Worm (Caenorhabditis elegans) whole organism, L4 larva: ENCODE data around the gene lin-40.

ENCODE experiments used
- D1046.2 ChIP-seq: fragments of 200-800 bp; sonication (Bioruptor generic); IDR thresholded peaks from 2 replicates; pipeline ENCODE4 v1.3.6; 2022; ENCODE audit warnings: missing genetic modification characterization, missing compliant biosample characterization
- F37D6.2 ChIP-seq: sonication (generic microtip); optimal IDR thresholded peaks from 2 replicates; lab custom pipeline; 2016; ENCODE audit warnings: mild to moderate bottlenecking, missing genetic modification characterization, missing compliant biosample characterization
- F44E2.7 ChIP-seq: fragments of 200-800 bp; sonication (Bioruptor generic); IDR thresholded peaks from 2 replicates; pipeline ENCODE4 v2.1.2; 2022; ENCODE audit warnings: missing genetic modification characterization, missing compliant biosample characterization
- T26A8.4 ChIP-seq: fragments of 200-800 bp; sonication (Bioruptor generic); IDR thresholded peaks from 2 replicates; pipeline ENCODE4 v1.3.6; 2022; ENCODE audit warnings: missing genetic modification characterization, missing compliant biosample characterization
- Y105C5A.15 ChIP-seq: fragments of 200-800 bp; sonication (Bioruptor generic); IDR thresholded peaks from 2 replicates; pipeline ENCODE4 v1.3.6; 2022; ENCODE audit warnings: missing genetic modification characterization, missing compliant biosample characterization
- Y48G9A.11 ChIP-seq: fragments of 200-800 bp; sonication (Bioruptor generic); IDR thresholded peaks from 2 replicates; pipeline ENCODE4 v1.3.6; 2022; ENCODE audit warnings: missing genetic modification reagents, missing genetic modification characterization, missing compliant biosample characterization
- Y5F2A.4 ChIP-seq: fragments of 200-800 bp; sonication (Bioruptor generic); optimal IDR thresholded peaks from 2 replicates; lab custom pipeline; 2018; ENCODE audit warnings: mild to moderate bottlenecking, missing genetic modification characterization, missing compliant biosample characterization
- Y75B8A.6 ChIP-seq: fragments of 200-800 bp; sonication (Bioruptor generic); IDR thresholded peaks from 2 replicates; pipeline ENCODE4 v1.3.6; 2022; ENCODE audit warnings: missing genetic modification reagents, missing genetic modification characterization, missing compliant biosample characterization
- ZK337.2 ChIP-seq: fragments of 200-800 bp; sonication (Bioruptor generic); IDR thresholded peaks from 2 replicates; pipeline ENCODE4 v1.3.6; 2022; ENCODE audit warnings: missing genetic modification reagents, missing genetic modification characterization, missing compliant biosample characterization
- aha-1 ChIP-seq: fragments of 150-350 bp; peaks from one replicate; lab custom pipeline; 2014; ENCODE audit warnings: missing biosample characterization, missing genetic modification characterization
- aly-2 ChIP-seq: sonication (generic microtip); optimal IDR thresholded peaks from 2 replicates; lab custom pipeline; 2018; ENCODE audit warnings: missing biosample characterization, missing genetic modification characterization
- ceh-44 ChIP-seq: fragments of 200-800 bp; sonication (Bioruptor generic); IDR thresholded peaks from 2 replicates; pipeline ENCODE4 v1.3.6; 2022; ENCODE audit warnings: missing genetic modification reagents, missing genetic modification characterization, missing compliant biosample characterization
- ceh-62 ChIP-seq: sonication (generic microtip); optimal IDR thresholded peaks from 2 replicates; lab custom pipeline; 2017; ENCODE audit warnings: missing biosample characterization, missing genetic modification characterization
- daf-16 ChIP-seq, 3 experiments: sonication (generic microtip); optimal IDR thresholded peaks; 2 replicates each; lab custom pipeline; 2016 to 2017; ENCODE audit warnings: missing genetic modification characterization in 3 of 3, missing genetic modification reagents in 3 of 3, mild to moderate bottlenecking in 2 of 3, missing compliant biosample characterization in 2 of 3, missing biosample characterization in 1 of 3, moderate library complexity in 1 of 3
- daf-8 ChIP-seq: fragments of 200-800 bp; sonication (Bioruptor generic); IDR thresholded peaks from 2 replicates; pipeline ENCODE4 v1.3.6; 2022; ENCODE audit warnings: missing genetic modification characterization, missing compliant biosample characterization
- dmd-6 ChIP-seq: fragments of 200-800 bp; sonication (Bioruptor generic); IDR thresholded peaks from 2 replicates; pipeline ENCODE4 v1.3.6; 2022; ENCODE audit warnings: missing genetic modification reagents, missing genetic modification characterization, missing compliant biosample characterization
- dpl-1 ChIP-seq: fragments of 150-350 bp; optimal IDR thresholded peaks from 2 replicates; lab custom pipeline; 2014; ENCODE audit warnings: missing biosample characterization, missing genetic modification reagents, missing genetic modification characterization
- egl-43 ChIP-seq: fragments of 200-800 bp; sonication (Bioruptor generic); IDR thresholded peaks from 2 replicates; pipeline ENCODE4 v1.3.6; 2022; ENCODE audit warnings: missing genetic modification reagents, missing genetic modification characterization, missing compliant biosample characterization
- gei-8 ChIP-seq: fragments of 200-800 bp; sonication (Bioruptor generic); optimal IDR thresholded peaks from 2 replicates; lab custom pipeline; 2018; ENCODE audit warnings: mild to moderate bottlenecking, missing genetic modification characterization, missing compliant biosample characterization
- hif-1 ChIP-seq, 2 experiments: sonication (generic microtip); optimal IDR thresholded peaks; 2 replicates each; lab custom pipeline; 2016 to 2017; ENCODE audit warnings: missing compliant biosample characterization in 2 of 2, missing genetic modification characterization in 2 of 2, missing genetic modification reagents in 2 of 2, missing genotype in 2 of 2, mild to moderate bottlenecking in 1 of 2
- hlh-11 ChIP-seq: fragments of 200-800 bp; sonication (Bioruptor generic); optimal IDR thresholded peaks from 2 replicates; lab custom pipeline; 2018; ENCODE audit warnings: mild to moderate bottlenecking, missing genetic modification characterization, missing compliant biosample characterization
- lin-1 ChIP-seq: fragments of 200-800 bp; sonication (Bioruptor generic); IDR thresholded peaks from 2 replicates; pipeline ENCODE4 v1.3.6; 2022; ENCODE audit warnings: missing genetic modification reagents, missing genetic modification characterization, missing compliant biosample characterization
- lin-13 ChIP-seq: fragments of 150-350 bp; optimal IDR thresholded peaks from 2 replicates; lab custom pipeline; 2014; ENCODE audit warnings: missing biosample characterization, missing genetic modification reagents, missing genetic modification characterization
- lin-39 ChIP-seq: fragments of 150-350 bp; optimal IDR thresholded peaks from 2 replicates; lab custom pipeline; 2014; ENCODE audit warnings: missing biosample characterization, missing genetic modification reagents, missing genetic modification characterization
- lsy-2 ChIP-seq, 2 experiments: fragments of 150-350 bp in 1 of 2; sonication (generic microtip) in 1 of 2; optimal IDR thresholded peaks; 2 replicates each; lab custom pipeline; 2014 to 2017; ENCODE audit warnings: missing biosample characterization in 2 of 2, missing genetic modification characterization in 2 of 2
- madf-5 ChIP-seq, 2 experiments: fragments of 200-800 bp; sonication (Bioruptor generic); IDR thresholded peaks; 2 replicates each; pipeline ENCODE4 v1.3.6; 2022; ENCODE audit warnings: missing compliant biosample characterization in 2 of 2, missing genetic modification characterization in 2 of 2
- madf-9 ChIP-seq: fragments of 200-800 bp; sonication (Bioruptor generic); conservative IDR thresholded peaks from 2 replicates; pipeline ENCODE4 v1.3.6; 2022; ENCODE audit warnings: missing genetic modification reagents, missing genetic modification characterization, missing compliant biosample characterization
- mdl-1 ChIP-seq, 2 experiments: fragments of 150-350 bp in 1 of 2; sonication (generic microtip) in 1 of 2; optimal IDR thresholded peaks; 2 replicates each; lab custom pipeline; 2014 to 2017; ENCODE audit warnings: missing biosample characterization in 2 of 2, missing genetic modification characterization in 2 of 2
- mdt-29 ChIP-seq: fragments of 200-800 bp; sonication (Bioruptor generic); IDR thresholded peaks from 2 replicates; pipeline ENCODE4 v1.3.6; 2022; ENCODE audit warnings: missing genetic modification reagents, missing genetic modification characterization, missing compliant biosample characterization
- mep-1 ChIP-seq: fragments of 150-350 bp; sonication (generic microtip); optimal IDR thresholded peaks from 3 replicates; lab custom pipeline; 2014; ENCODE audit warnings: missing biosample characterization, missing genetic modification characterization
- mes-2 ChIP-seq: sonication (generic microtip); optimal IDR thresholded peaks from 2 replicates; lab custom pipeline; 2016; ENCODE audit warnings: missing genotype, mild to moderate bottlenecking, missing genetic modification characterization, missing compliant biosample characterization; ENCODE audit not compliant: poor library complexity, severe bottlenecking
- mxl-2 ChIP-seq: fragments of 200-800 bp; sonication (Bioruptor generic); conservative IDR thresholded peaks from 2 replicates; pipeline ENCODE4 v1.3.6; 2022; ENCODE audit warnings: missing genetic modification reagents, missing genetic modification characterization, missing compliant biosample characterization
- mxl-3 ChIP-seq: fragments of 200-800 bp; sonication (Bioruptor generic); optimal IDR thresholded peaks from 2 replicates; lab custom pipeline; 2018; ENCODE audit warnings: mild to moderate bottlenecking, missing genetic modification characterization, missing compliant biosample characterization
- nhr-10 ChIP-seq: fragments of 150-350 bp; optimal IDR thresholded peaks from 2 replicates; lab custom pipeline; 2014; ENCODE audit warnings: missing biosample characterization, missing genetic modification characterization
- nhr-102 ChIP-seq: sonication (generic microtip); optimal IDR thresholded peaks from 2 replicates; lab custom pipeline; 2016; ENCODE audit warnings: mild to moderate bottlenecking, missing genetic modification characterization, moderate library complexity, missing compliant biosample characterization
- nhr-28 ChIP-seq: fragments of 150-350 bp; optimal IDR thresholded peaks from 2 replicates; lab custom pipeline; 2014; ENCODE audit warnings: missing biosample characterization, missing genetic modification characterization
- nhr-77 ChIP-seq: fragments of 150-350 bp; optimal IDR thresholded peaks from 2 replicates; lab custom pipeline; 2014; ENCODE audit warnings: missing biosample characterization, missing genetic modification characterization
- pha-4 ChIP-seq, 2 experiments: fragments of 150-350 bp in 1 of 2; fragments of 200-800 bp in 1 of 2; sonication (Bioruptor generic) in 1 of 2; IDR thresholded peaks in 1 of 2; optimal IDR thresholded peaks in 1 of 2; 2 replicates each; pipeline versions ENCODE4 v1.3.6 to Lab custom; 2014 to 2022; ENCODE audit warnings: missing genetic modification characterization in 2 of 2, missing genetic modification reagents in 2 of 2, missing biosample characterization in 1 of 2, missing compliant biosample characterization in 1 of 2
- php-3 ChIP-seq: fragments of 200-800 bp; sonication (Bioruptor generic); IDR thresholded peaks from 2 replicates; pipeline ENCODE4 v1.3.6; 2022; ENCODE audit warnings: missing genetic modification reagents, missing genetic modification characterization, missing compliant biosample characterization
- pqm-1 ChIP-seq: sonication (generic microtip); optimal IDR thresholded peaks from 2 replicates; lab custom pipeline; 2017; ENCODE audit warnings: missing biosample characterization, missing genetic modification characterization
- set-16 ChIP-seq: fragments of 200-800 bp; sonication (Bioruptor generic); IDR thresholded peaks from 2 replicates; pipeline ENCODE4 v1.3.6; 2022; ENCODE audit warnings: missing genetic modification reagents, missing genetic modification characterization, missing compliant biosample characterization
- snpc-1.2 ChIP-seq: fragments of 200-800 bp; sonication (Bioruptor generic); IDR thresholded peaks from 2 replicates; pipeline ENCODE4 v1.3.6; 2022; ENCODE audit warnings: missing genetic modification reagents, missing genetic modification characterization, missing compliant biosample characterization
- tra-1 ChIP-seq: fragments of 200-800 bp; sonication (Bioruptor generic); IDR thresholded peaks from 2 replicates; pipeline ENCODE4 v1.3.6; 2022; ENCODE audit warnings: missing genetic modification reagents, missing genetic modification characterization, missing compliant biosample characterization
- unc-130 ChIP-seq: sonication (generic microtip); optimal IDR thresholded peaks from 2 replicates; lab custom pipeline; 2016; ENCODE audit warnings: missing genetic modification reagents, missing genetic modification characterization, missing compliant biosample characterization
- zfp-2 ChIP-seq: sonication (generic microtip); optimal IDR thresholded peaks from 2 replicates; lab custom pipeline; 2016; ENCODE audit warnings: mild to moderate bottlenecking, missing genetic modification characterization, missing compliant biosample characterization
- zip-2 ChIP-seq: fragments of 150-350 bp; optimal IDR thresholded peaks from 2 replicates; lab custom pipeline; 2014; ENCODE audit warnings: missing biosample characterization, missing genetic modification characterization
- ztf-11 ChIP-seq: fragments of 150-350 bp; optimal IDR thresholded peaks from 2 replicates; lab custom pipeline; 2014; ENCODE audit warnings: missing biosample characterization, missing genetic modification characterization
- ztf-7 ChIP-seq: fragments of 150-350 bp; optimal IDR thresholded peaks from 2 replicates; lab custom pipeline; 2014; ENCODE audit warnings: missing biosample characterization, missing genetic modification characterization

lin-40 gene

DNA sequence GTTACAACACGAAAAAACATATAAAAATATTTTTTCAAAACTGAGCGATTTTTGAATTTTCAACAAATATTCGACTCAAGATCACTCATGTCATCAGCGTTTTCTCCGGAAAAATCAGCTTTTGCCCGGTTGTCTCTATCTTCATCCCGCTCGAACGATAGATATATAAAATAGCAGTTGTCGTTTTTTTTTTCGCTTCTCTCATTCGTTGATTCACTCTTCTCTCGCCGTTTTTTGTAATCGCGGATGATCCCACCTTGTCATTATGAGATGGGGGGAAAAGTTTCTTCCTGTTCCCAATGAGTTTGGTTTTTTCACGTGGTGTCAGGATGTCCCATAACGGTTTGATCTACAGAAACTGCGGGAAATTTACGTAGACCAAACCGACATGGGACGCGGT, 9.5 kb upstream of the lin-40 start (continued):
- TF ChIP-seq snpc-1.2 (GFP tag; lab: Robert Waterston, UW) (no peak), mes-2 (no peak), Y5F2A.4 (GFP tag; lab: Kevin White, UChicago) (no peak), F44E2.7 (no peak), mdt-29 (GFP tag; lab: Robert Waterston, UW) (no peak), Y48G9A.11 (GFP tag; lab: Robert Waterston, UW) (no peak), ztf-7 (tag; lab: Kevin White, UChicago) (no peak)

DNA sequence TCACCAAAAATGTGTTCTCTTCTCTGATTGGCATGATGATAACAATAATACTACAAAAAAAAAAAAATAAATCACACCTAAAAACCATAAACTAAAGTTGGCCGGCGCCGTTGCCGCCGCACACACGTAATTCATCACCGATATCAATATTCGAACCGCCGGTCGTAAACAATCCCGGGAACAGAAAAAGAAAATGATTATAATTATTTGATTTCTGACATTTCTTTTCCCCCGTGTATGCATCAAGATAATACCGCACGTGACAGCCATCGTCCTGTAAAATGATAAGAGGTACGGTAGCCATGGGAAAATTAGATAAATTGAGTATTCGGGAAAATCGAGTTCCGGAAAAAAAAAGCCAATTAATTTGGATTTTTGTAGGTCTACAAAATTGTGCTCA, 7.7 kb upstream of the lin-40 start:
- TF ChIP-seq egl-43 (GFP tag; lab: Robert Waterston, UW) (no peak), ceh-44 (GFP tag; lab: Robert Waterston, UW) (no peak), set-16 (GFP tag; lab: Robert Waterston, UW) (no peak), Y105C5A.15 (GFP tag; lab: Robert Waterston, UW) (no peak), php-3 (peak; percentile 76), mes-2 (no peak), zfp-2 (tag; lab: Kevin White, UChicago) (no peak), aha-1 (tag; lab: Kevin White, UChicago) (peak; percentile 0), nhr-10 (no peak), lin-13 (GFP tag; lab: Kevin White, UChicago) (no peak), zip-2 (tag; lab: Kevin White, UChicago) (no peak), dmd-6 (peak; percentile 85), mep-1 (tag; lab: Kevin White, UChicago) (peak; percentile 49), unc-130 (GFP tag; lab: Kevin White, UChicago) (no peak), F44E2.7 (no peak), hlh-11 (tag; lab: Kevin White, UChicago) (peak; percentile 86), ztf-7 (tag; lab: Kevin White, UChicago) (no peak), pqm-1 (peak; percentile 55), lsy-2 (tag; optimal IDR thresholded peaks at IDR 0.05; lab: Kevin White, UChicago) (peak in 1 of 2 experiments; percentile 61), nhr-102 (peak; percentile 69), mdt-29 (GFP tag; lab: Robert Waterston, UW) (no peak), D1046.2 (no peak), daf-16 (GFP tag; optimal IDR thresholded peaks at IDR 0.05; lab: Kevin White, UChicago) (peak in 1 of 2 experiments; percentile 87), daf-16 (tag; optimal IDR thresholded peaks at IDR 0.05; lab: Kevin White, UChicago) (peak; percentile 95), Y48G9A.11 (GFP tag; lab: Robert Waterston, UW) (no peak), mxl-3 (GFP tag; lab: Kevin White, UChicago) (peak; percentile 46), T26A8.4 (GFP tag; lab: Robert Waterston, UW) (no peak), F37D6.2 (tag; lab: Kevin White, UChicago) (no peak), daf-8 (GFP tag; lab: Robert Waterston, UW) (no peak), mdl-1 (tag; optimal IDR thresholded peaks at IDR 0.05; lab: Kevin White, UChicago) (peak in 1 of 2 experiments; percentile 61), pha-4 (GFP tag; IDR thresholded peaks at IDR 0.05; lab: Robert Waterston, UW) (no peak), pha-4 (tag; optimal IDR thresholded peaks at IDR 0.05; lab: Kevin White, UChicago) (no peak), mxl-2 (GFP tag; lab: Robert Waterston, UW) (no peak), nhr-28 (tag; lab: Kevin White, UChicago) (peak; percentile 93), hif-1 (tag; optimal IDR thresholded peaks at IDR 0.05; lab: Kevin White, UChicago) (peak in 1 of 2 experiments; percentile 36), ztf-11 (tag; lab: Kevin White, UChicago) (no peak), tra-1 (GFP tag; lab: Robert Waterston, UW) (peak; percentile 70; the same call in 1 of the 2 replicates), ceh-62 (tag; lab: Kevin White, UChicago) (no peak), snpc-1.2 (GFP tag; lab: Robert Waterston, UW) (no peak), aly-2 (no peak), dpl-1 (GFP tag; lab: Kevin White, UChicago) (no peak), madf-5 (GFP tag; IDR thresholded peaks at IDR 0.05; lab: Robert Waterston, UW) (no peak), Y75B8A.6 (GFP tag; lab: Robert Waterston, UW) (no peak), madf-9 (GFP tag; lab: Robert Waterston, UW) (no peak), lin-1 (peak; percentile 86), nhr-77 (peak; percentile 73), ZK337.2 (no peak), gei-8 (GFP tag; lab: Kevin White, UChicago) (no peak), lin-39 (tag; lab: Kevin White, UChicago) (no peak)
